Worm (Caenorhabditis elegans) whole organism, L1 larva: Measurements from ENCODE around the gene C04A2.15.

Source experiments
- C04F5.9 ChIP-seq: sonication (generic microtip); optimal IDR thresholded peaks from 2 replicates; lab custom pipeline; 2016; ENCODE audit warnings: missing genetic modification characterization, missing compliant biosample characterization
- C16A3.4 ChIP-seq: fragments of 150-350 bp; optimal IDR thresholded peaks from 2 replicates; lab custom pipeline; 2014; ENCODE audit warnings: missing biosample characterization, missing genetic modification characterization
- F16B12.6 ChIP-seq: fragments of 150-350 bp; optimal IDR thresholded peaks from 2 replicates; lab custom pipeline; 2014; ENCODE audit warnings: missing biosample characterization, missing genetic modification characterization
- Y116A8C.19 ChIP-seq: sonication (generic microtip); optimal IDR thresholded peaks from 2 replicates; lab custom pipeline; 2016; ENCODE audit warnings: missing compliant biosample characterization, missing genetic modification characterization, borderline replicate concordance
- aha-1 ChIP-seq: fragments of 150-350 bp; optimal IDR thresholded peaks from 2 replicates; lab custom pipeline; 2014; ENCODE audit warnings: missing biosample characterization, missing genetic modification characterization
- aly-2 ChIP-seq: fragments of 150-350 bp; optimal IDR thresholded peaks from 2 replicates; lab custom pipeline; 2014; ENCODE audit warnings: missing biosample characterization, missing genetic modification characterization
- ceh-63 ChIP-seq: fragments of 200-800 bp; sonication (Bioruptor generic); optimal IDR thresholded peaks from 2 replicates; lab custom pipeline; 2018; ENCODE audit warnings: mild to moderate bottlenecking, missing genetic modification characterization, missing compliant biosample characterization
- ceh-90 ChIP-seq: sonication (generic microtip); optimal IDR thresholded peaks from 2 replicates; lab custom pipeline; 2016; ENCODE audit warnings: missing genetic modification characterization, missing compliant biosample characterization
- ces-1 ChIP-seq: fragments of 150-350 bp; optimal IDR thresholded peaks from 2 replicates; lab custom pipeline; 2014; ENCODE audit warnings: missing biosample characterization, missing genetic modification reagents, missing genetic modification characterization
- dsc-1 ChIP-seq: sonication (generic microtip); optimal IDR thresholded peaks from 2 replicates; lab custom pipeline; 2016; ENCODE audit warnings: mild to moderate bottlenecking, missing genetic modification characterization, missing compliant biosample characterization
- efl-1 ChIP-seq, 4 experiments: fragments of 150-350 bp; optimal IDR thresholded peaks in 3 of 4; peaks in 1 of 4; 1 replicate in 1 of 4; 2 replicates in 3 of 4; lab custom pipeline; 2014; ENCODE audit warnings: missing biosample characterization in 2 of 4, missing genetic modification characterization in 2 of 4, missing genetic modification reagents in 2 of 4
- efl-3 ChIP-seq: fragments of 200-800 bp; sonication (Bioruptor generic); optimal IDR thresholded peaks from 2 replicates; lab custom pipeline; 2018; ENCODE audit warnings: mild to moderate bottlenecking, missing genetic modification characterization, missing compliant biosample characterization
- egl-27 ChIP-seq, 2 experiments: fragments of 150-350 bp in 1 of 2; sonication (generic microtip); optimal IDR thresholded peaks; 3 replicates each; lab custom pipeline; 2017 to 2018; ENCODE audit warnings: missing biosample characterization in 2 of 2, missing genetic modification characterization in 2 of 2, missing genetic modification reagents in 2 of 2
- elt-2 ChIP-seq: sonication (generic microtip); optimal IDR thresholded peaks from 2 replicates; lab custom pipeline; 2016; ENCODE audit warnings: missing genetic modification characterization, mild to moderate bottlenecking, inconsistent platforms, missing compliant biosample characterization, missing genetic modification reagents
- elt-3 ChIP-seq, 6 experiments: fragments of 150-350 bp in 1 of 6; sonication (generic microtip); optimal IDR thresholded peaks; 2 replicates each; lab custom pipeline; 2017 to 2018; ENCODE audit warnings: missing biosample characterization in 6 of 6, missing genetic modification characterization in 6 of 6, inconsistent platforms in 1 of 6
- fkh-4 ChIP-seq: sonication (generic microtip); optimal IDR thresholded peaks from 2 replicates; lab custom pipeline; 2016; ENCODE audit warnings: missing compliant biosample characterization, missing genetic modification characterization, borderline replicate concordance
- fos-1 ChIP-seq: fragments of 150-350 bp; optimal IDR thresholded peaks from 2 replicates; lab custom pipeline; 2014; ENCODE audit warnings: missing biosample characterization, missing genetic modification characterization
- hpl-2 ChIP-seq: fragments of 150-350 bp; optimal IDR thresholded peaks from 2 replicates; lab custom pipeline; 2014; ENCODE audit warnings: missing biosample characterization, missing genetic modification reagents, missing genetic modification characterization
- irx-1 ChIP-seq: sonication (generic microtip); optimal IDR thresholded peaks from 2 replicates; lab custom pipeline; 2016; ENCODE audit warnings: missing genetic modification characterization, missing compliant biosample characterization
- isw-1 ChIP-seq: fragments of 200-800 bp; sonication (Bioruptor generic); IDR thresholded peaks from 2 replicates; pipeline ENCODE4 v1.3.6; 2022; ENCODE audit warnings: missing genetic modification characterization, missing compliant biosample characterization
- jun-1 ChIP-seq: fragments of 150-350 bp; optimal IDR thresholded peaks from 2 replicates; lab custom pipeline; 2014; ENCODE audit warnings: missing biosample characterization, missing genetic modification reagents, missing genetic modification characterization
- lin-13 ChIP-seq: fragments of 150-350 bp; optimal IDR thresholded peaks from 2 replicates; lab custom pipeline; 2014; ENCODE audit warnings: missing biosample characterization, missing genetic modification reagents, missing genetic modification characterization
- lin-14 ChIP-seq: fragments of 200-800 bp; sonication (Bioruptor generic); optimal IDR thresholded peaks from 2 replicates; lab custom pipeline; 2018; ENCODE audit warnings: mild to moderate bottlenecking, missing genetic modification characterization, moderate library complexity, missing compliant biosample characterization
- lin-39 ChIP-seq: fragments of 150-350 bp; optimal IDR thresholded peaks from 2 replicates; lab custom pipeline; 2014; ENCODE audit warnings: missing biosample characterization, missing genetic modification reagents, missing genetic modification characterization
- lir-3 ChIP-seq: sonication (generic microtip); optimal IDR thresholded peaks from 2 replicates; lab custom pipeline; 2016; ENCODE audit warnings: mild to moderate bottlenecking, missing genetic modification characterization, moderate library complexity, missing compliant biosample characterization; ENCODE audit not compliant: poor library complexity
- lsy-2 ChIP-seq, 2 experiments: fragments of 150-350 bp; optimal IDR thresholded peaks; 2 replicates each; lab custom pipeline; 2014; ENCODE audit warnings: missing biosample characterization in 2 of 2, missing genetic modification characterization in 2 of 2
- mab-9 ChIP-seq: fragments of 200-800 bp; sonication (Bioruptor generic); IDR thresholded peaks from 2 replicates; pipeline ENCODE4 v1.3.6; 2022; ENCODE audit warnings: missing genetic modification reagents, missing genetic modification characterization, missing compliant biosample characterization
- mdl-1 ChIP-seq, 2 experiments: fragments of 150-350 bp; optimal IDR thresholded peaks; 2 replicates each; lab custom pipeline; 2014 to 2017; ENCODE audit warnings: missing biosample characterization in 2 of 2, missing genetic modification characterization in 2 of 2, inconsistent platforms in 1 of 2
- mep-1 ChIP-seq: fragments of 150-350 bp; optimal IDR thresholded peaks from 2 replicates; lab custom pipeline; 2014; ENCODE audit warnings: missing biosample characterization, missing genetic modification characterization
- nhr-19 ChIP-seq: fragments of 200-800 bp; sonication (Bioruptor generic); conservative IDR thresholded peaks from 2 replicates; pipeline ENCODE4 v1.3.6; 2022; ENCODE audit warnings: missing genetic modification characterization, missing compliant biosample characterization
- nhr-237 ChIP-seq: fragments of 150-350 bp; optimal IDR thresholded peaks from 2 replicates; lab custom pipeline; 2014; ENCODE audit warnings: missing biosample characterization, missing genetic modification characterization
- nhr-47 ChIP-seq: sonication (generic microtip); optimal IDR thresholded peaks from 2 replicates; lab custom pipeline; 2016; ENCODE audit warnings: mild to moderate bottlenecking, missing genetic modification characterization, moderate library complexity, missing compliant biosample characterization
- nhr-84 ChIP-seq: sonication (generic microtip); optimal IDR thresholded peaks from 2 replicates; lab custom pipeline; 2017; ENCODE audit warnings: missing biosample characterization, missing genetic modification characterization
- nhr-90 ChIP-seq: sonication (generic microtip); optimal IDR thresholded peaks from 2 replicates; lab custom pipeline; 2016; ENCODE audit warnings: mild to moderate bottlenecking, missing genetic modification characterization, missing compliant biosample characterization; ENCODE audit not compliant: poor library complexity
- pag-3 ChIP-seq: sonication (generic microtip); optimal IDR thresholded peaks from 2 replicates; lab custom pipeline; 2017; ENCODE audit warnings: missing genetic modification characterization, mild to moderate bottlenecking, missing compliant biosample characterization, antibody characterized with exemption, borderline replicate concordance; ENCODE audit not compliant: insufficient read depth
- pax-3 ChIP-seq: fragments of 200-800 bp; sonication (Bioruptor generic); optimal IDR thresholded peaks from 2 replicates; lab custom pipeline; 2018; ENCODE audit warnings: mild to moderate bottlenecking, missing genetic modification characterization, moderate library complexity, missing compliant biosample characterization
- pqm-1 ChIP-seq: sonication (generic microtip); optimal IDR thresholded peaks from 3 replicates; lab custom pipeline; 2017; ENCODE audit warnings: missing biosample characterization, missing genetic modification characterization
- rnt-1 ChIP-seq: sonication (generic microtip); optimal IDR thresholded peaks from 2 replicates; lab custom pipeline; 2016; ENCODE audit warnings: mild to moderate bottlenecking, missing genetic modification characterization, moderate library complexity, missing compliant biosample characterization
- snpc-4 ChIP-seq: fragments of 150-350 bp; optimal IDR thresholded peaks from 2 replicates; lab custom pipeline; 2014; ENCODE audit warnings: missing biosample characterization, missing genetic modification characterization
- snu-23 ChIP-seq: sonication (generic microtip); optimal IDR thresholded peaks from 2 replicates; lab custom pipeline; 2016; ENCODE audit warnings: missing genetic modification characterization, missing compliant biosample characterization
- sox-4 ChIP-seq: sonication (generic microtip); optimal IDR thresholded peaks from 2 replicates; lab custom pipeline; 2016; ENCODE audit warnings: missing genetic modification characterization, missing compliant biosample characterization
- sptf-1 ChIP-seq: fragments of 150-350 bp; optimal IDR thresholded peaks from 2 replicates; lab custom pipeline; 2014; ENCODE audit warnings: missing biosample characterization, missing genetic modification characterization
- sup-37 ChIP-seq: fragments of 200-800 bp; sonication (Bioruptor generic); optimal IDR thresholded peaks from 2 replicates; lab custom pipeline; 2018; ENCODE audit warnings: mild to moderate bottlenecking, missing genetic modification characterization, missing compliant biosample characterization
- swsn-7 ChIP-seq: sonication (generic microtip); optimal IDR thresholded peaks from 2 replicates; lab custom pipeline; 2016; ENCODE audit warnings: missing genetic modification characterization, missing compliant biosample characterization
- tbx-2 ChIP-seq: sonication (generic microtip); optimal IDR thresholded peaks from 2 replicates; lab custom pipeline; 2016; ENCODE audit warnings: missing genetic modification characterization, missing compliant biosample characterization
- tlp-1 ChIP-seq: fragments of 150-350 bp; optimal IDR thresholded peaks from 2 replicates; lab custom pipeline; 2014; ENCODE audit warnings: missing biosample characterization, missing genetic modification characterization
- unc-30 ChIP-seq: sonication (generic microtip); optimal IDR thresholded peaks from 2 replicates; lab custom pipeline; 2017; ENCODE audit warnings: missing biosample characterization, missing genetic modification characterization
- unc-86 ChIP-seq: sonication (generic microtip); optimal IDR thresholded peaks from 2 replicates; lab custom pipeline; 2016; ENCODE audit warnings: missing genetic modification characterization, missing compliant biosample characterization
- unc-98 ChIP-seq: fragments of 200-800 bp; sonication (Bioruptor generic); IDR thresholded peaks from 2 replicates; pipeline ENCODE4 v1.3.6; 2022; ENCODE audit warnings: missing genetic modification characterization, missing compliant biosample characterization
- vab-15 ChIP-seq: sonication (generic microtip); optimal IDR thresholded peaks from 2 replicates; lab custom pipeline; 2017; ENCODE audit warnings: missing genotype, mild to moderate bottlenecking, missing genetic modification characterization, missing compliant biosample characterization
- xbp-1 ChIP-seq: sonication (generic microtip); optimal IDR thresholded peaks from 2 replicates; lab custom pipeline; 2016; ENCODE audit warnings: missing genetic modification characterization, missing compliant biosample characterization
- ztf-11 ChIP-seq, 2 experiments: sonication (generic microtip); optimal IDR thresholded peaks; 2 replicates each; lab custom pipeline; 2016 to 2017; ENCODE audit warnings: missing genetic modification characterization in 2 of 2, missing biosample characterization in 1 of 2, missing compliant biosample characterization in 1 of 2

C04A2.15 gene

ce11 chrII:6853059-6853466, 1.0 kb downstream of the C04A2.15 start (continued):
- TF ChIP-seq ztf-11 (tag; optimal IDR thresholded peaks at IDR 0.05; lab: Kevin White, UChicago) (peak in 1 of 2 experiments; percentile 10), F16B12.6 (tag; lab: Kevin White, UChicago) (no peak), elt-3 (tag; optimal IDR thresholded peaks at IDR 0.05; lab: Kevin White, UChicago) (no peak), ces-1 (no peak), sptf-1 (tag; lab: Kevin White, UChicago) (no peak), nhr-19 (GFP tag; lab: Robert Waterston, UW) (peak; percentile 79), unc-86 (peak; percentile 44), snpc-4 (tag; lab: Kevin White, UChicago) (peak; percentile 44), C16A3.4 (peak; percentile 75), pax-3 (no peak), ceh-90 (no peak), nhr-47 (tag; lab: Kevin White, UChicago) (peak; percentile 80), snu-23 (GFP tag; lab: Kevin White, UChicago) (peak; percentile 85), aha-1 (tag; lab: Kevin White, UChicago) (no peak), lsy-2 (tag; optimal IDR thresholded peaks at IDR 0.05; lab: Kevin White, UChicago) (peak; percentile 44 to 75), tbx-2 (peak; percentile 65), fos-1 (tag; lab: Kevin White, UChicago) (peak; percentile 44), egl-27 (tag; optimal IDR thresholded peaks at IDR 0.05; lab: Kevin White, UChicago) (peak; percentile 67 to 69), hpl-2 (GFP tag; lab: Kevin White, UChicago) (no peak), unc-98 (GFP tag; lab: Robert Waterston, UW) (no peak), fkh-4 (tag; lab: Kevin White, UChicago) (no peak), efl-1 (optimal IDR thresholded peaks at IDR 0.05; lab: Kevin White, UChicago) (peak; percentile 51 to 57), efl-1 (GFP tag; optimal IDR thresholded peaks at IDR 0.05 in 1 of 2; lab: Kevin White, UChicago) (peak; percentile 25 to 57), mab-9 (GFP tag; lab: Robert Waterston, UW) (peak; percentile 61), pag-3 (tag; lab: Kevin White, UChicago) (no peak), xbp-1 (peak; percentile 54), sox-4 (peak; percentile 32), irx-1 (tag; lab: Kevin White, UChicago) (peak; percentile 50), lin-39 (no peak), Y116A8C.19 (tag; lab: Kevin White, UChicago) (no peak), lin-13 (GFP tag; lab: Kevin White, UChicago) (peak; percentile 78), mdl-1 (tag; optimal IDR thresholded peaks at IDR 0.05; lab: Kevin White, UChicago) (peak in 1 of 2 experiments; percentile 75), C04F5.9 (tag; lab: Kevin White, UChicago) (peak; percentile 6), vab-15 (tag; lab: Kevin White, UChicago) (peak; percentile 22), lin-14 (peak; percentile 84), mep-1 (tag; lab: Kevin White, UChicago) (peak; percentile 68), nhr-90 (tag; lab: Kevin White, UChicago) (peak; percentile 59), sup-37 (GFP tag; lab: Kevin White, UChicago) (no peak), nhr-84 (tag; lab: Kevin White, UChicago) (no peak), nhr-237 (peak; percentile 27), rnt-1 (tag; lab: Kevin White, UChicago) (peak; percentile 82), elt-2 (tag; lab: Kevin White, UChicago) (peak; percentile 30), aly-2 (tag; lab: Kevin White, UChicago) (peak; percentile 18), tlp-1 (tag; lab: Kevin White, UChicago) (no peak), isw-1 (GFP tag; lab: Robert Waterston, UW) (peak; percentile 57), jun-1 (tag; lab: Kevin White, UChicago) (peak; percentile 65), ceh-63 (GFP tag; lab: Kevin White, UChicago) (no peak), pqm-1 (tag; lab: Kevin White, UChicago) (no peak), efl-3 (GFP tag; lab: Kevin White, UChicago) (no peak), dsc-1 (tag; lab: Kevin White, UChicago) (peak; percentile 70), swsn-7 (tag; lab: Kevin White, UChicago) (peak; percentile 67), lir-3 (tag; lab: Kevin White, UChicago) (peak; percentile 20), unc-30 (no peak)
